Fruit fly (Drosophila melanogaster) whole organism, embryonic: ENCODE data around the gene Efr.

Experiments used
- Adf1 ChIP-seq: fragments of 200-800 bp; sonication (Bioruptor generic); IDR thresholded peaks from 2 replicates; pipeline ENCODE4 v1.3.6; 2022; ENCODE audit warnings: missing biosample characterization, missing genetic modification characterization
- Bgb ChIP-seq: fragments of 200-800 bp; sonication (Bioruptor generic); IDR thresholded peaks from 2 replicates; pipeline ENCODE4 v1.3.6; 2022; ENCODE audit warnings: missing biosample characterization, missing genetic modification characterization; ENCODE audit not compliant: partially characterized antibody
- CG10321 ChIP-seq: fragments of 200-800 bp; sonication (Bioruptor generic); IDR thresholded peaks from 2 replicates; pipeline ENCODE4 v1.3.6; 2022; ENCODE audit warnings: missing biosample characterization, missing genetic modification characterization
- CG11504 ChIP-seq: fragments of 200-800 bp; sonication (Bioruptor generic); optimal IDR thresholded peaks from 3 replicates; lab custom pipeline; 2019; ENCODE audit warnings: missing biosample characterization, mild to moderate bottlenecking, missing genetic modification characterization, moderate library complexity
- CG13424 ChIP-seq: fragments of 200-800 bp; sonication (Bioruptor generic); optimal IDR thresholded peaks from 2 replicates; lab custom pipeline; 2019; ENCODE audit warnings: missing biosample characterization, mild to moderate bottlenecking, missing genetic modification characterization, moderate library complexity
- CG13894 ChIP-seq: fragments of 200-800 bp; sonication (Bioruptor generic); optimal IDR thresholded peaks from 3 replicates; lab custom pipeline; 2018; ENCODE audit warnings: missing biosample characterization, mild to moderate bottlenecking, missing genetic modification characterization, moderate library complexity
- CG14441 ChIP-seq: fragments of 200-800 bp; sonication (Bioruptor generic); IDR thresholded peaks from 2 replicates; pipeline ENCODE4 v1.3.6; 2022; ENCODE audit warnings: missing biosample characterization, missing genetic modification characterization
- CG17802 ChIP-seq: fragments of 200-800 bp; sonication (Bioruptor generic); optimal IDR thresholded peaks from 2 replicates; lab custom pipeline; 2018; ENCODE audit warnings: missing biosample characterization, mild to moderate bottlenecking, missing genetic modification characterization, moderate library complexity
- CG17912 ChIP-seq: fragments of 200-800 bp; sonication (Bioruptor generic); optimal IDR thresholded peaks from 2 replicates; lab custom pipeline; 2018; ENCODE audit warnings: missing biosample characterization, mild to moderate bottlenecking, missing genetic modification characterization
- CG2199 ChIP-seq: fragments of 200-800 bp; sonication (Bioruptor generic); IDR thresholded peaks from 3 replicates; pipeline ENCODE4 v1.3.6; 2022; ENCODE audit warnings: missing biosample characterization, missing genetic modification characterization
- CG32772 ChIP-seq: fragments of 200-800 bp; sonication (Bioruptor generic); IDR thresholded peaks from 2 replicates; pipeline ENCODE4 v1.3.6; 2022; ENCODE audit warnings: missing biosample characterization, missing genetic modification characterization
- CG3281 ChIP-seq: fragments of 200-800 bp; sonication (Bioruptor generic); optimal IDR thresholded peaks from 3 replicates; lab custom pipeline; 2017; ENCODE audit warnings: missing biosample characterization, mild to moderate bottlenecking, missing genetic modification characterization
- CG3726 ChIP-seq: fragments of 200-800 bp; sonication (Bioruptor generic); IDR thresholded peaks from 3 replicates; pipeline ENCODE4, ENCODE4 v1.3.6; 2022; ENCODE audit warnings: missing biosample characterization, missing genetic modification characterization
- CG4820 ChIP-seq: fragments of 200-800 bp; sonication (Bioruptor generic); optimal IDR thresholded peaks from 3 replicates; lab custom pipeline; 2016; ENCODE audit warnings: missing biosample characterization, missing genetic modification characterization
- CG6765 ChIP-seq: fragments of 200-800 bp; sonication (Bioruptor generic); optimal IDR thresholded peaks from 3 replicates; lab custom pipeline; 2017; ENCODE audit warnings: missing biosample characterization, mild to moderate bottlenecking, missing genetic modification characterization
- CG6854 ChIP-seq: fragments of 200-800 bp; sonication (Bioruptor generic); optimal IDR thresholded peaks from 3 replicates; lab custom pipeline; 2017; ENCODE audit warnings: missing biosample characterization, mild to moderate bottlenecking, missing genetic modification characterization
- CG7745 ChIP-seq: fragments of 200-800 bp; sonication (Bioruptor generic); optimal IDR thresholded peaks from 2 replicates; lab custom pipeline; 2018; ENCODE audit warnings: missing biosample characterization, mild to moderate bottlenecking, missing genetic modification characterization, moderate library complexity
- CG8281 ChIP-seq: fragments of 200-800 bp; sonication (Bioruptor generic); optimal IDR thresholded peaks from 2 replicates; lab custom pipeline; 2018; ENCODE audit warnings: missing biosample characterization, mild to moderate bottlenecking, missing genetic modification characterization, moderate library complexity
- CG8290 ChIP-seq, 3 experiments: fragments of 200-800 bp; sonication (Bioruptor generic); optimal IDR thresholded peaks; 2 replicates each; lab custom pipeline; 2016 to 2019; ENCODE audit warnings: missing biosample characterization in 3 of 3, missing genetic modification characterization in 3 of 3, mild to moderate bottlenecking in 2 of 3, moderate library complexity in 1 of 3
- CG9797 ChIP-seq: fragments of 200-800 bp; sonication (Bioruptor generic); optimal IDR thresholded peaks from 3 replicates; lab custom pipeline; 2018; ENCODE audit warnings: missing biosample characterization, mild to moderate bottlenecking, missing genetic modification characterization
- CHES-1-like ChIP-seq: fragments of 200-800 bp; sonication (Bioruptor generic); optimal IDR thresholded peaks from 2 replicates; lab custom pipeline; 2016; ENCODE audit warnings: missing biosample characterization, missing genetic modification characterization
- Deaf1 ChIP-seq: fragments of 200-800 bp; optimal IDR thresholded peaks from 3 replicates; lab custom pipeline; 2019; ENCODE audit warnings: missing biosample characterization, mild to moderate bottlenecking, missing genetic modification characterization, moderate library complexity
- Dfd ChIP-seq, 2 experiments: fragments of >200 bp; optimal IDR thresholded peaks; 2 replicates each; lab custom pipeline; 2017; ENCODE audit warnings: missing biosample characterization in 2 of 2, missing genetic modification characterization in 2 of 2
- E2f1 ChIP-seq: fragments of 200-800 bp; sonication (Bioruptor generic); IDR thresholded peaks from 2 replicates; pipeline ENCODE4 v1.3.6; 2022; ENCODE audit warnings: missing biosample characterization, missing genetic modification characterization
- HLH3B ChIP-seq: fragments of 200-800 bp; sonication (Bioruptor generic); IDR thresholded peaks from 2 replicates; pipeline ENCODE4 v1.3.6; 2022; ENCODE audit warnings: missing biosample characterization, missing genetic modification characterization
- HLH54F ChIP-seq: fragments of 200-800 bp; sonication (Bioruptor generic); optimal IDR thresholded peaks from 3 replicates; lab custom pipeline; 2016; ENCODE audit warnings: missing biosample characterization, missing genetic modification characterization
- Hr3 ChIP-seq: fragments of 200-800 bp; sonication (Bioruptor generic); optimal IDR thresholded peaks from 3 replicates; lab custom pipeline; 2016; ENCODE audit warnings: missing biosample characterization, missing genetic modification characterization
- Hsf ChIP-seq: fragments of 200-800 bp; sonication (Bioruptor generic); optimal IDR thresholded peaks from 3 replicates; lab custom pipeline; 2016; ENCODE audit warnings: missing biosample characterization, missing genetic modification characterization
- Jarid2 ChIP-seq: fragments of 200-800 bp; sonication (Bioruptor generic); optimal IDR thresholded peaks from 3 replicates; lab custom pipeline; 2017; ENCODE audit warnings: mild to moderate bottlenecking, missing biosample characterization, missing genetic modification reagents, missing genetic modification characterization
- MESR4 ChIP-seq: fragments of 200-800 bp; sonication (Bioruptor generic); optimal IDR thresholded peaks from 2 replicates; lab custom pipeline; 2018; ENCODE audit warnings: missing biosample characterization, mild to moderate bottlenecking, missing genetic modification characterization, moderate library complexity
- Max ChIP-seq: fragments of 200-800 bp; sonication (Bioruptor generic); optimal IDR thresholded peaks from 2 replicates; lab custom pipeline; 2016; ENCODE audit warnings: missing biosample characterization, mild to moderate bottlenecking, missing genetic modification characterization
- Med ChIP-seq: fragments of 200-800 bp; sonication (Bioruptor generic); peaks from one replicate; lab custom pipeline; 2016; ENCODE audit warnings: missing biosample characterization, missing genetic modification characterization, mild to moderate bottlenecking, inconsistent platforms, moderate library complexity
- Rfx ChIP-seq: fragments of 200-800 bp; sonication (Bioruptor generic); IDR thresholded peaks from 2 replicates; pipeline ENCODE4 v1.3.6; 2022; ENCODE audit warnings: missing biosample characterization, missing genetic modification characterization
- bcd ChIP-seq: fragments of 200-800 bp; sonication (Bioruptor generic); optimal IDR thresholded peaks from 2 replicates; lab custom pipeline; 2017; ENCODE audit warnings: missing biosample characterization, mild to moderate bottlenecking, missing genetic modification characterization
- cg ChIP-seq: fragments of 200-800 bp; sonication (Bioruptor generic); optimal IDR thresholded peaks from 3 replicates; lab custom pipeline; 2019; ENCODE audit warnings: missing biosample characterization, mild to moderate bottlenecking, missing genetic modification characterization, moderate library complexity
- crp ChIP-seq, 2 experiments: fragments of 200-800 bp; sonication (Bioruptor generic); optimal IDR thresholded peaks; 2 replicates in 1 of 2; 3 replicates in 1 of 2; lab custom pipeline; 2017; ENCODE audit warnings: missing biosample characterization in 2 of 2, missing genetic modification characterization in 2 of 2, mild to moderate bottlenecking in 1 of 2, moderate library complexity in 1 of 2
- cwo ChIP-seq: fragments of 200-800 bp; sonication (Bioruptor generic); optimal IDR thresholded peaks from 3 replicates; lab custom pipeline; 2017; ENCODE audit warnings: missing biosample characterization, missing genetic modification characterization, mild to moderate bottlenecking, moderate library complexity, missing genetic modification reagents
- fu2 ChIP-seq: fragments of 200-800 bp; sonication (Bioruptor generic); optimal IDR thresholded peaks from 2 replicates; lab custom pipeline; 2016; ENCODE audit warnings: missing biosample characterization, missing genetic modification characterization
- jumu ChIP-seq: fragments of 200-800 bp; sonication (Bioruptor generic); optimal IDR thresholded peaks from 3 replicates; lab custom pipeline; 2016; ENCODE audit warnings: missing biosample characterization, missing genetic modification characterization
- lab ChIP-seq: fragments of 200-800 bp; sonication (Bioruptor generic); optimal IDR thresholded peaks from 3 replicates; lab custom pipeline; 2017; ENCODE audit warnings: missing biosample characterization, missing genetic modification characterization, mild to moderate bottlenecking, moderate library complexity, missing genetic modification reagents
- org-1 ChIP-seq: fragments of 200-800 bp; sonication (Bioruptor generic); optimal IDR thresholded peaks from 2 replicates; lab custom pipeline; 2017; ENCODE audit warnings: missing biosample characterization, missing genetic modification characterization
- p53 ChIP-seq: fragments of 200-800 bp; sonication (Bioruptor generic); optimal IDR thresholded peaks from 2 replicates; lab custom pipeline; 2016; ENCODE audit warnings: missing biosample characterization, missing genetic modification characterization
- psq ChIP-seq: fragments of 200-800 bp; sonication (Bioruptor generic); optimal IDR thresholded peaks from 2 replicates; lab custom pipeline; 2017; ENCODE audit warnings: missing biosample characterization, missing genetic modification characterization
- sc ChIP-seq, 3 experiments: fragments of >200 bp in 2 of 3; fragments of 200-800 bp in 1 of 3; sonication (Bioruptor generic) in 1 of 3; optimal IDR thresholded peaks; 2 replicates in 2 of 3; 3 replicates in 1 of 3; lab custom pipeline; 2017; ENCODE audit warnings: mild to moderate bottlenecking in 1 of 3, missing biosample characterization in 1 of 3, missing genetic modification characterization in 1 of 3, missing genetic modification reagents in 1 of 3
- scrt ChIP-seq: fragments of 200-800 bp; sonication (Bioruptor generic); optimal IDR thresholded peaks from 2 replicates; lab custom pipeline; 2018; ENCODE audit warnings: missing biosample characterization, mild to moderate bottlenecking, missing genetic modification characterization, moderate library complexity
- sr ChIP-seq: fragments of 200-800 bp; sonication (Bioruptor generic); IDR thresholded peaks from 3 replicates; pipeline ENCODE4 v1.3.6; 2022; ENCODE audit warnings: missing biosample characterization, missing genetic modification characterization
- ssp ChIP-seq: fragments of 200-800 bp; sonication (Bioruptor generic); IDR thresholded peaks from 2 replicates; pipeline ENCODE4 v1.3.6; 2022; ENCODE audit warnings: missing biosample characterization, missing genetic modification characterization
- tx ChIP-seq: fragments of 200-800 bp; sonication (Bioruptor generic); optimal IDR thresholded peaks from 2 replicates; lab custom pipeline; 2016; ENCODE audit warnings: missing biosample characterization, missing genetic modification characterization

Gene Efr

DNA sequence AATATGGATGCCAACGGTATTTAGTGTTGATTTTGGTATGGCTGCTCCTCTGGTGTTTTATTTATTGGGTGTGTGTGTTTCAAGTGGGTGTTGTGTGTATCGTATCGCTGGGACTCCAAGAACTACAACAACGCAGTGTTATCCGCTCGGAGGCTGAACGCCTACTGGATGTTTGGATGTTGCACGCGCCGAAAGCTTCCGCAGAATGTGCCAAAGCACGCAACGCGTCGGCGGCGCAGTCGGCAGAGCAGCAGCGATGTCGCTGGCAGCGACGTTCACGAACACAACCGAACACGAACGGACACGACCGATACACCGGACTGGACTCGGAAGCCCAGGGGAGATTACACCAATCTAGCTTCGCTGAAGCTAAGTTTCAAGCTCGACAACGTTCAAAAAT, 27.4 kb upstream of the Efr start, which contains the start of gene Ca-alpha1T:
Ca-alpha1T (minus strand) TSS at position 152 of the 400 bp plus-strand sequence.
- peak; percentile 19 for TF ChIP-seq CG11504 (tag; lab: Kevin White, UChicago)
- peak; percentile 78 for TF ChIP-seq scrt (GFP tag; lab: Kevin White, UChicago)
- TF ChIP-seq CG8290 (GFP tag; optimal IDR thresholded peaks at IDR 0.05; lab: Kevin White, UChicago): no peak
- TF ChIP-seq CG8290 (tag; optimal IDR thresholded peaks at IDR 0.05; lab: Kevin White, UChicago): peak in 1 of 2 experiments; percentile 37
- TF ChIP-seq CG10321: no peak
- 0 out of 2 replicates have a peak, but pooled peaks have one; percentile 35 for TF ChIP-seq Rfx (GFP tag; lab: Robert Waterston, UW)
- TF ChIP-seq cg (GFP tag; lab: Kevin White, UChicago): no peak
- 0 out of 2 replicates have a peak, but pooled peaks have one; percentile 10 for TF ChIP-seq HLH3B (GFP tag; lab: Robert Waterston, UW)
- no peak for TF ChIP-seq Hsf
- TF ChIP-seq sr: peak; percentile 74
- peak; percentile 32 for TF ChIP-seq Jarid2 (GFP tag; lab: Kevin White, UChicago)
- TF ChIP-seq Adf1: peak; percentile 92
- peak; percentile 6 for TF ChIP-seq lab (GFP tag; lab: Kevin White, UChicago)
- TF ChIP-seq fu2 (GFP tag; lab: Kevin White, UChicago): no peak
- TF ChIP-seq p53 (GFP tag; lab: Kevin White, UChicago): peak; percentile 27
- TF ChIP-seq CG13894 (tag; lab: Kevin White, UChicago): peak; percentile 0
- TF ChIP-seq Deaf1: peak; percentile 93

- peak; percentile 87 for TF ChIP-seq CG32772
- TF ChIP-seq ssp (GFP tag; lab: Robert Waterston, UW): peak; percentile 83
- TF ChIP-seq CG3726 (GFP tag; lab: Robert Waterston, UW): peak; percentile 85
- peak; percentile 57 for TF ChIP-seq CG8281 (tag; lab: Kevin White, UChicago)
- TF ChIP-seq CG3281 (GFP tag; lab: Kevin White, UChicago): peak; percentile 79
- peak; percentile 88 for TF ChIP-seq E2f1 (GFP tag; lab: Robert Waterston, UW)
- peak; percentile 51 for TF ChIP-seq Max (GFP tag; lab: Kevin White, UChicago)
- no peak for TF ChIP-seq CHES-1-like (GFP tag; lab: Kevin White, UChicago)
- peak; percentile 43 for TF ChIP-seq CG4820 (GFP tag; lab: Kevin White, UChicago)
- TF ChIP-seq cwo (GFP tag; lab: Kevin White, UChicago): peak; percentile 80
- no peak for TF ChIP-seq psq (GFP tag; lab: Kevin White, UChicago)
- TF ChIP-seq Dfd (GFP tag; optimal IDR thresholded peaks at IDR 0.05; lab: Kevin White, UChicago): no peak
- TF ChIP-seq CG7745 (tag; lab: Kevin White, UChicago): no peak
- TF ChIP-seq MESR4 (GFP tag; lab: Kevin White, UChicago): no peak
- TF ChIP-seq Hr3 (GFP tag; lab: Kevin White, UChicago): peak; percentile 75
- peak; percentile 86 for TF ChIP-seq CG13424 (tag; lab: Kevin White, UChicago)
- peak; percentile 75 for TF ChIP-seq CG6854 (GFP tag; lab: Kevin White, UChicago)
- TF ChIP-seq CG17912 (GFP tag; lab: Kevin White, UChicago): no peak
- TF ChIP-seq CG9797 (GFP tag; lab: Kevin White, UChicago): no peak
- TF ChIP-seq CG17802 (tag; lab: Kevin White, UChicago): no peak
- TF ChIP-seq jumu (GFP tag; lab: Kevin White, UChicago): no peak
- TF ChIP-seq bcd: peak; percentile 83
- TF ChIP-seq CG14441 (GFP tag; lab: Robert Waterston, UW): peak; percentile 88
- TF ChIP-seq HLH54F (GFP tag; lab: Kevin White, UChicago): peak; percentile 27
- no peak for TF ChIP-seq tx
- TF ChIP-seq CG6765: peak; percentile 45
- peak; percentile 76 for TF ChIP-seq org-1 (GFP tag; lab: Kevin White, UChicago)
- TF ChIP-seq Med (GFP tag; lab: Kevin White, UChicago): peak; percentile 84
- no peak for TF ChIP-seq Bgb (GFP tag; lab: Robert Waterston, UW)
- TF ChIP-seq crp (GFP tag; optimal IDR thresholded peaks at IDR 0.05; lab: Kevin White, UChicago): peak in 1 of 2 experiments; percentile 29
- TF ChIP-seq sc (optimal IDR thresholded peaks at IDR 0.05; lab: Kevin White, UChicago): no peak
- TF ChIP-seq sc (GFP tag; optimal IDR thresholded peaks at IDR 0.05; lab: Kevin White, UChicago): peak; percentile 32
- no peak for TF ChIP-seq CG2199 (GFP tag; lab: Robert Waterston, UW)
Measured at dm6 chrX:6193183-6193810, 26.5 kb upstream of the Efr start.
